Worm (Caenorhabditis elegans) whole organism, midembryonic: ENCODE results near the gene Y80D4G.2.

ENCODE experiments used
- T22C8.4 ChIP-seq: fragments of 200-800 bp; sonication (Bioruptor generic); IDR thresholded peaks from 2 replicates; pipeline ENCODE4 v1.3.6; 2022; ENCODE audit warnings: missing genetic modification characterization, missing compliant biosample characterization
- cog-1 ChIP-seq: sonication (generic microtip); optimal IDR thresholded peaks from 2 replicates; lab custom pipeline; 2016; ENCODE audit warnings: missing genetic modification characterization, missing compliant biosample characterization
- flt-1 ChIP-seq: fragments of 200-800 bp; sonication (Bioruptor generic); IDR thresholded peaks from 2 replicates; pipeline ENCODE4 v1.3.6; 2022; ENCODE audit warnings: missing genetic modification characterization, missing compliant biosample characterization
- med-1 ChIP-seq: sonication (generic microtip); optimal IDR thresholded peaks from 2 replicates; lab custom pipeline; 2017; ENCODE audit warnings: missing genetic modification characterization, mild to moderate bottlenecking, missing compliant biosample characterization, antibody characterized with exemption, missing genetic modification reagents; ENCODE audit not compliant: insufficient read depth
- ref-1 ChIP-seq: fragments of 200-800 bp; sonication (Bioruptor generic); conservative IDR thresholded peaks from 2 replicates; pipeline ENCODE4 v1.3.6; 2022; ENCODE audit warnings: missing genetic modification reagents, missing genetic modification characterization, missing compliant biosample characterization
- tab-1 ChIP-seq: fragments of 200-800 bp; sonication (Bioruptor generic); IDR thresholded peaks from 2 replicates; pipeline ENCODE4 v1.3.6; 2022; ENCODE audit warnings: missing genetic modification characterization, missing compliant biosample characterization
- ztf-23 ChIP-seq: fragments of 200-800 bp; sonication (Bioruptor generic); IDR thresholded peaks from 2 replicates; pipeline ENCODE4 v1.3.6; 2022; ENCODE audit warnings: missing genetic modification reagents, missing genetic modification characterization, missing compliant biosample characterization

DNA sequence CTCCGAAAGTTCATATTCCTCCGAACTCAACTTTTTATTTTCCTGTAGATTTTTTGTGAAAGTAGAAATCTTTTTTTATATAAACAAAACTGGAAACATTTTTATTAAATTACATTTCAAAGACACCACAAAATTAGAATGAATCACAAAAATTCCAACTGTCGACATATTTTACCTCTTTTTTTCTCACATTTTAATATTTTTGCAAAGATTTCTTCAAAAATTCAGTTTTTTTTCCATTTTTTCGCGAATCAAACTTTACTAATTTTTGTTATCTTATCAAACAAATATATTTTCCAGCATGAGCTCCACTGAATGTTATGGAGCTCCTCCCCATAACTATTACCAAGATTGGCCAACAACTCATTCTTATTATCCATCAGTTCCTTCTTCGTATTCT is 39.0 kb downstream of the Y80D4G.2 start, which contains the start of gene ceh-13:
- TF ChIP-seq med-1 (no peak), tab-1 (GFP tag; lab: Robert Waterston, UW) (no peak), flt-1 (GFP tag; lab: Robert Waterston, UW) (no peak), T22C8.4 (GFP tag; lab: Robert Waterston, UW) (no peak), ztf-23 (GFP tag; lab: Robert Waterston, UW) (no peak), ref-1 (GFP tag; lab: Robert Waterston, UW) (no peak), cog-1 (tag; lab: Kevin White, UChicago) (no peak)
